Fruit fly (Drosophila melanogaster) whole organism: ENCODE measurements around the gene mRpL9.

Source experiments
- CG8478 ChIP-seq: fragments of >200 bp; optimal IDR thresholded peaks from 2 replicates; lab custom pipeline; 2018; ENCODE audit warnings: inconsistent platforms
- pan ChIP-seq: fragments of >200 bp; optimal IDR thresholded peaks from 2 replicates; lab custom pipeline; 2017

DNA sequence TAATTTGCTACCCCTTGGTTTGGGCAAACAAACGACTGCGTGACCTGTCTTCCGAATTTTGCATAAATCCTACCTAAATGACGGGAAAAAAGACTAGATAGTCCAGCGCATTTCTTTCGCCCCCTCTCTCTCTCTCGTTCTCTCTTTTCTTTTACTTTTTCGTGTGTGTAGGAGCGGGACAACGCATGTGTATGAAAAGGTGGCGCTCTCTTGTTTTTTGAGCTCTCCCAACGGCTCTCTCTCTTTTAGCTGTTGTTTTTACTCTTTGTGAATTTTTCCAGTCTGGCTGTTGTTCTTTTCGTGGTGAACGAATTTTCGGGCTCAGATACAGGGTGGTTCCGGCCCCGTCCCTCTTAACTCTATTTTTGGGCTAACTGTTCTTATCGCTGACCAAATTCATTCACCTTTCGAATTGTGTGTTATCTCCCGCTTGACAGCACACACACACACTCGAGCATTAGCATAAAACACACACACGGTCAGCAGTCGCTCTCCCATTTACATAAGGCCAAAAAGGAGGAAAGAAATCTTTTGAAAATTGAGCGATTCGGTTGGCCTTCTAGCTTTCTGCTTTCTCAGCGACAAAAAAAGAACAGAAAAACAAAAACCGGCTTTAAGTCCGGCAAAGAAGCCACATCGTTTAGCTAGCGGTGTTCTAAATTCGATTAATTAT, 38.9 kb upstream of the mRpL9 start:
- TF ChIP-seq CG8478 (lab: Kevin White, UChicago) (peak; percentile 76), pan (lab: Kevin White, UChicago) (no peak)
